Worm (Caenorhabditis elegans) whole organism, early embryonic: Measurements from ENCODE around the gene F11C7.7.

ENCODE experiments used
- F13C5.2 ChIP-seq: sonication (generic microtip); optimal IDR thresholded peaks from 2 replicates; lab custom pipeline; 2017; ENCODE audit warnings: mild to moderate bottlenecking, missing genetic modification characterization, inconsistent platforms, missing compliant biosample characterization
- ets-7 ChIP-seq: sonication (generic microtip); optimal IDR thresholded peaks from 2 replicates; lab custom pipeline; 2016; ENCODE audit warnings: missing genotype, missing genetic modification characterization, missing compliant biosample characterization
- hmbx-1 ChIP-seq: sonication (generic microtip); optimal IDR thresholded peaks from 2 replicates; lab custom pipeline; 2016; ENCODE audit warnings: mild to moderate bottlenecking, missing genetic modification characterization, missing compliant biosample characterization
- hnd-1 ChIP-seq: sonication (generic microtip); optimal IDR thresholded peaks from 2 replicates; lab custom pipeline; 2016; ENCODE audit warnings: missing genetic modification characterization, missing compliant biosample characterization

DNA sequence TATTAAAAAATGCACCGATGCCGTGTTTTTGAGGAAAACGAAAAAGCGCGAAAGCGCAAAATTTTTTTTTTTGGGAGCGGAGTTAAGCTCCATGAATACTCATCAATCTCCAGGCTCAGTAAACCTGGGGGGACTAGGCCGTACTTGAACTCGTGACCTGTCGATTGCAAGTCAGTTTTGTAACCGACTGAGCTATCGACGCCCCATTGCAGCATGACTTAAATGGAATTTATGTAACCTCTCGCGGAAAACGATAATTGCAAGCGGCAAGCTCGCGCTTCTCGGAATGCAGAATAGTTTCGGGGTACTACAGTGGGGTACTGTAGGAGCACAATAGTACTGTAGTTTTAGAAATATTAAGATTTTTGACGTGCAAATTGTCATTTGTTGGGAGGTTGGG is 2.0 kb downstream of the F11C7.7 start:
- no peak for TF ChIP-seq ets-7
- TF ChIP-seq hnd-1: no peak
- TF ChIP-seq hmbx-1 (tag; lab: Kevin White, UChicago): no peak
- TF ChIP-seq F13C5.2 (tag; lab: Kevin White, UChicago): no peak
